Fruit fly (Drosophila melanogaster) whole organism, pupa: ENCODE results near the gene CG16959.

Experiments used
- CG10348 ChIP-seq: fragments of 200-800 bp; sonication (Bioruptor generic); IDR thresholded peaks from 2 replicates; pipeline ENCODE4 v1.3.6; 2022; ENCODE audit warnings: missing biosample characterization, missing genetic modification characterization
- CG14655 ChIP-seq: fragments of 200-800 bp; sonication (Bioruptor generic); optimal IDR thresholded peaks from 3 replicates; lab custom pipeline; 2017; ENCODE audit warnings: mild to moderate bottlenecking, missing biosample characterization, missing genetic modification reagents, missing genetic modification characterization
- CG15710 ChIP-seq: fragments of 200-800 bp; sonication (Bioruptor generic); optimal IDR thresholded peaks from 2 replicates; lab custom pipeline; 2018; ENCODE audit warnings: missing biosample characterization, mild to moderate bottlenecking, missing genetic modification characterization, moderate library complexity
- CG17806 ChIP-seq: fragments of 200-800 bp; sonication (Bioruptor generic); optimal IDR thresholded peaks from 2 replicates; lab custom pipeline; 2018; ENCODE audit warnings: missing biosample characterization, mild to moderate bottlenecking, missing genetic modification characterization, moderate library complexity
- CG32121 ChIP-seq: fragments of 200-800 bp; sonication (Bioruptor generic); IDR thresholded peaks from 2 replicates; pipeline ENCODE4 v1.3.6; 2022; ENCODE audit warnings: missing biosample characterization, missing genetic modification characterization
- CG34367 ChIP-seq: fragments of 200-800 bp; sonication (Bioruptor generic); optimal IDR thresholded peaks from 2 replicates; lab custom pipeline; 2018; ENCODE audit warnings: missing biosample characterization, mild to moderate bottlenecking, missing genetic modification characterization
- CG4496 ChIP-seq: fragments of 200-800 bp; sonication (Bioruptor generic); IDR thresholded peaks from 3 replicates; pipeline ENCODE4 v1.3.6; 2022; ENCODE audit warnings: missing biosample characterization, missing genetic modification characterization
- CG8301 ChIP-seq: fragments of 200-800 bp; sonication (Bioruptor generic); optimal IDR thresholded peaks from 2 replicates; lab custom pipeline; 2018; ENCODE audit warnings: missing biosample characterization, mild to moderate bottlenecking, missing genetic modification characterization
- CG9948 ChIP-seq: fragments of 200-800 bp; sonication (Bioruptor generic); optimal IDR thresholded peaks from 2 replicates; lab custom pipeline; 2018; ENCODE audit warnings: missing biosample characterization, mild to moderate bottlenecking, missing genetic modification characterization, moderate library complexity
- EcR ChIP-seq: fragments of 200-800 bp; sonication (Bioruptor generic); optimal IDR thresholded peaks from 3 replicates; lab custom pipeline; 2019; ENCODE audit warnings: missing biosample characterization, missing genetic modification characterization, mild to moderate bottlenecking, moderate library complexity, missing genetic modification reagents
- Pif1B ChIP-seq: fragments of 200-800 bp; sonication (Bioruptor generic); optimal IDR thresholded peaks from 3 replicates; lab custom pipeline; 2016; ENCODE audit warnings: missing biosample characterization, missing genetic modification characterization
- Snoo ChIP-seq: fragments of 200-800 bp; sonication (Bioruptor generic); optimal IDR thresholded peaks from 3 replicates; lab custom pipeline; 2017; ENCODE audit warnings: missing biosample characterization, mild to moderate bottlenecking, missing genetic modification characterization, inconsistent platforms
- fd96Ca ChIP-seq: fragments of 200-800 bp; sonication (Bioruptor generic); IDR thresholded peaks from 3 replicates; pipeline ENCODE4 v1.3.6; 2022; ENCODE audit warnings: missing biosample characterization, missing genetic modification characterization
- gl ChIP-seq: fragments of 200-800 bp; sonication (Bioruptor generic); optimal IDR thresholded peaks from 2 replicates; lab custom pipeline; 2018; ENCODE audit warnings: missing biosample characterization, mild to moderate bottlenecking, missing genetic modification characterization

dm6 chr3L:15146643-15147187 lies 21.6 kb upstream of the CG16959 start, which contains the start of gene FucTA:
- no peak for TF ChIP-seq CG9948 (tag; lab: Kevin White, UChicago)
- no peak for TF ChIP-seq CG14655 (GFP tag; lab: Kevin White, UChicago)
- no peak for TF ChIP-seq Snoo (tag; lab: Kevin White, UChicago)
- no peak for TF ChIP-seq EcR (GFP tag; lab: Kevin White, UChicago)
- no peak for TF ChIP-seq CG8301
- TF ChIP-seq fd96Ca (GFP tag; lab: Robert Waterston, UW), result no peak
- TF ChIP-seq CG4496 (GFP tag; lab: Robert Waterston, UW), result no peak
- TF ChIP-seq Pif1B, result no peak
- no peak for TF ChIP-seq CG10348 (GFP tag; lab: Robert Waterston, UW)
- no peak for TF ChIP-seq CG15710 (tag; lab: Kevin White, UChicago)
- no peak for TF ChIP-seq CG32121 (GFP tag; lab: Robert Waterston, UW)
- TF ChIP-seq CG34367 (tag; lab: Kevin White, UChicago), result no peak
- no peak for TF ChIP-seq CG17806 (tag; lab: Kevin White, UChicago)
- no peak for TF ChIP-seq gl
